Worm (Caenorhabditis elegans) whole organism, L4 larva: ENCODE measurements around the gene cdh-8.

ENCODE experiments used
- F10B5.3 ChIP-seq: sonication (generic microtip); optimal IDR thresholded peaks from 2 replicates; lab custom pipeline; 2016; ENCODE audit warnings: mild to moderate bottlenecking, missing genetic modification characterization, missing compliant biosample characterization
- ZK337.2 ChIP-seq: fragments of 200-800 bp; sonication (Bioruptor generic); IDR thresholded peaks from 2 replicates; pipeline ENCODE4 v1.3.6; 2022; ENCODE audit warnings: missing genetic modification reagents, missing genetic modification characterization, missing compliant biosample characterization
- aha-1 ChIP-seq: fragments of 150-350 bp; peaks from one replicate; lab custom pipeline; 2014; ENCODE audit warnings: missing biosample characterization, missing genetic modification characterization
- ama-1 ChIP-seq: fragments of 150-350 bp; optimal IDR thresholded peaks from 2 replicates; lab custom pipeline; 2014; ENCODE audit warnings: inconsistent platforms, mixed read lengths
- arid-1 ChIP-seq: fragments of 200-800 bp; sonication (Bioruptor generic); conservative IDR thresholded peaks from 2 replicates; pipeline ENCODE4 v1.3.6; 2022; ENCODE audit warnings: missing genetic modification reagents, missing genetic modification characterization, missing compliant biosample characterization
- ceh-28 ChIP-seq: fragments of 150-350 bp; optimal IDR thresholded peaks from 2 replicates; lab custom pipeline; 2014; ENCODE audit warnings: missing biosample characterization, missing genetic modification reagents, missing genetic modification characterization
- ceh-32 ChIP-seq: sonication (generic microtip); optimal IDR thresholded peaks from 2 replicates; lab custom pipeline; 2016; ENCODE audit warnings: mild to moderate bottlenecking, missing genetic modification characterization, missing compliant biosample characterization; ENCODE audit not compliant: poor library complexity
- ceh-82 ChIP-seq: sonication (generic microtip); optimal IDR thresholded peaks from 2 replicates; lab custom pipeline; 2017; ENCODE audit warnings: missing biosample characterization, missing genetic modification characterization
- ces-1 ChIP-seq: fragments of 150-350 bp; sonication (generic microtip); optimal IDR thresholded peaks from 4 replicates; lab custom pipeline; 2014; ENCODE audit warnings: missing biosample characterization, missing genetic modification reagents, missing genetic modification characterization
- daf-16 ChIP-seq, 3 experiments: sonication (generic microtip); optimal IDR thresholded peaks; 2 replicates each; lab custom pipeline; 2016 to 2017; ENCODE audit warnings: missing genetic modification characterization in 3 of 3, missing genetic modification reagents in 3 of 3, mild to moderate bottlenecking in 2 of 3, missing compliant biosample characterization in 2 of 3, missing biosample characterization in 1 of 3, moderate library complexity in 1 of 3
- daf-19 ChIP-seq: fragments of 200-800 bp; sonication (Bioruptor generic); conservative IDR thresholded peaks from 2 replicates; pipeline ENCODE4 v1.3.6; 2022; ENCODE audit warnings: missing genetic modification characterization, missing compliant biosample characterization
- dmd-6 ChIP-seq: fragments of 200-800 bp; sonication (Bioruptor generic); IDR thresholded peaks from 2 replicates; pipeline ENCODE4 v1.3.6; 2022; ENCODE audit warnings: missing genetic modification reagents, missing genetic modification characterization, missing compliant biosample characterization
- dve-1 ChIP-seq: sonication (generic microtip); optimal IDR thresholded peaks from 2 replicates; lab custom pipeline; 2017; ENCODE audit warnings: antibody characterized with exemption, mild to moderate bottlenecking, missing genetic modification characterization, missing compliant biosample characterization; ENCODE audit not compliant: insufficient read depth
- hlh-30 ChIP-seq: sonication (generic microtip); optimal IDR thresholded peaks from 2 replicates; lab custom pipeline; 2017; ENCODE audit warnings: antibody characterized with exemption, mild to moderate bottlenecking, missing genetic modification characterization, missing compliant biosample characterization; ENCODE audit not compliant: insufficient read depth
- lim-7 ChIP-seq: fragments of 200-800 bp; sonication (Bioruptor generic); IDR thresholded peaks from 2 replicates; pipeline ENCODE4 v1.3.6; 2022; ENCODE audit warnings: missing genetic modification characterization, missing compliant biosample characterization
- lin-15B ChIP-seq: fragments of 150-350 bp; sonication (generic microtip); optimal IDR thresholded peaks from 3 replicates; lab custom pipeline; 2014; ENCODE audit warnings: missing biosample characterization, missing genetic modification characterization
- lin-29 ChIP-seq: fragments of 200-800 bp; sonication (Bioruptor generic); IDR thresholded peaks from 2 replicates; pipeline ENCODE4 v1.3.6; 2022; ENCODE audit warnings: missing genetic modification reagents, missing genetic modification characterization, missing compliant biosample characterization
- lin-38 ChIP-seq: fragments of 200-800 bp; sonication (Bioruptor generic); IDR thresholded peaks from 2 replicates; pipeline ENCODE4 v1.3.6; 2022; ENCODE audit warnings: missing genetic modification reagents, missing genetic modification characterization, missing compliant biosample characterization
- lsy-2 ChIP-seq, 2 experiments: fragments of 150-350 bp in 1 of 2; sonication (generic microtip) in 1 of 2; optimal IDR thresholded peaks; 2 replicates each; lab custom pipeline; 2014 to 2017; ENCODE audit warnings: missing biosample characterization in 2 of 2, missing genetic modification characterization in 2 of 2
- madf-5 ChIP-seq, 2 experiments: fragments of 200-800 bp; sonication (Bioruptor generic); IDR thresholded peaks; 2 replicates each; pipeline ENCODE4 v1.3.6; 2022; ENCODE audit warnings: missing compliant biosample characterization in 2 of 2, missing genetic modification characterization in 2 of 2
- mep-1 ChIP-seq: fragments of 150-350 bp; sonication (generic microtip); optimal IDR thresholded peaks from 3 replicates; lab custom pipeline; 2014; ENCODE audit warnings: missing biosample characterization, missing genetic modification characterization
- nhr-28 ChIP-seq: fragments of 150-350 bp; optimal IDR thresholded peaks from 2 replicates; lab custom pipeline; 2014; ENCODE audit warnings: missing biosample characterization, missing genetic modification characterization
- nhr-42 ChIP-seq: fragments of 200-800 bp; sonication (Bioruptor generic); IDR thresholded peaks from 2 replicates; pipeline ENCODE4 v1.3.6; 2022; ENCODE audit warnings: missing genetic modification characterization, missing compliant biosample characterization
- nhr-48 ChIP-seq: sonication (generic microtip); optimal IDR thresholded peaks from 2 replicates; lab custom pipeline; 2016; ENCODE audit warnings: mild to moderate bottlenecking, missing genetic modification characterization, missing compliant biosample characterization
- nhr-6 ChIP-seq: fragments of 150-350 bp; optimal IDR thresholded peaks from 2 replicates; lab custom pipeline; 2014; ENCODE audit warnings: missing biosample characterization, missing genetic modification characterization
- pha-4 ChIP-seq, 2 experiments: fragments of 150-350 bp in 1 of 2; fragments of 200-800 bp in 1 of 2; sonication (Bioruptor generic) in 1 of 2; IDR thresholded peaks in 1 of 2; optimal IDR thresholded peaks in 1 of 2; 2 replicates each; pipeline versions ENCODE4 v1.3.6 to Lab custom; 2014 to 2022; ENCODE audit warnings: missing genetic modification characterization in 2 of 2, missing genetic modification reagents in 2 of 2, missing biosample characterization in 1 of 2, missing compliant biosample characterization in 1 of 2
- pqm-1 ChIP-seq: sonication (generic microtip); optimal IDR thresholded peaks from 2 replicates; lab custom pipeline; 2017; ENCODE audit warnings: missing biosample characterization, missing genetic modification characterization
- skn-1 ChIP-seq: fragments of 150-350 bp; optimal IDR thresholded peaks from 2 replicates; lab custom pipeline; 2014; ENCODE audit warnings: missing biosample characterization, missing genetic modification characterization
- unc-130 ChIP-seq: sonication (generic microtip); optimal IDR thresholded peaks from 2 replicates; lab custom pipeline; 2016; ENCODE audit warnings: missing genetic modification reagents, missing genetic modification characterization, missing compliant biosample characterization
- vab-7 ChIP-seq: fragments of 200-800 bp; sonication (Bioruptor generic); IDR thresholded peaks from 2 replicates; pipeline ENCODE4 v1.3.6; 2022; ENCODE audit warnings: missing genetic modification reagents, missing genetic modification characterization, missing compliant biosample characterization
- zfp-2 ChIP-seq: sonication (generic microtip); optimal IDR thresholded peaks from 2 replicates; lab custom pipeline; 2016; ENCODE audit warnings: mild to moderate bottlenecking, missing genetic modification characterization, missing compliant biosample characterization
- zfp-3 ChIP-seq: fragments of 200-800 bp; sonication (Bioruptor generic); conservative IDR thresholded peaks from 2 replicates; pipeline ENCODE4 v1.3.6; 2022; ENCODE audit warnings: missing genetic modification reagents, missing genetic modification characterization, missing compliant biosample characterization
- zip-11 ChIP-seq: fragments of 200-800 bp; sonication (Bioruptor generic); IDR thresholded peaks from 2 replicates; pipeline ENCODE4 v1.3.6; 2022; ENCODE audit warnings: missing genetic modification characterization, missing compliant biosample characterization

cdh-8 gene

DNA sequence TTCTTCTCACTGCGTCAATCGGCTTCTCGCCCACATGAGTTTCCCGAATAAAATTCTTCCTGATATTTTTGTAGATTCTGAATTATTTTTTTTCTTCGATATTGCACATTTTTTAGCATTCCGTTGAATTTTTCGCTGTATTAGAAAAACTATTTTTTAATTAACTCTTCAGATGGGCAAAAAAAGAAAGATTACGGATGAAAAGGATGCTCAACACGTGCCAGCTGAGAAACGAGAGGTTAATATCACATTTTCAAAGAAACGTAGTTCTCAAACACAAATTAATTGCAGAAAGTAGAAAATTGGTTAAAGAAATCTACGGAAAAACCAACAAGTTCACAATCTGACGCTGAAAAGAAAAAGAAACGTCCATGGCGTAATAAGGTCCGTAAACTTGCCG is 56.8 kb downstream of the cdh-8 start, which contains the start of gene rrp-8:
Gene rrp-8, plus strand, starts transcription at position 173 of the 400 bp plus-strand sequence.
- TF ChIP-seq madf-5 (GFP tag; IDR thresholded peaks at IDR 0.05; lab: Robert Waterston, UW) (0 out of 4 replicates have a peak, but pooled peaks of 1 of the 2 experiments have one; percentile 30), hlh-30 (tag; lab: Kevin White, UChicago) (no peak), lin-29 (GFP tag; lab: Robert Waterston, UW) (no peak), lin-15B (peak; percentile 5), aha-1 (peak; percentile 69), lin-38 (GFP tag; lab: Robert Waterston, UW) (peak; percentile 49), arid-1 (GFP tag; lab: Robert Waterston, UW) (peak; percentile 25; the same call in 1 of the 2 replicates), nhr-28 (tag; lab: Kevin White, UChicago) (no peak), nhr-42 (GFP tag; lab: Robert Waterston, UW) (0 out of 2 replicates have a peak, but pooled peaks have one; percentile 43), lsy-2 (tag; optimal IDR thresholded peaks at IDR 0.05; lab: Kevin White, UChicago) (peak in 1 of 2 experiments; percentile 43), ama-1 (lab: Kevin White, UChicago) (peak; percentile 1), zfp-3 (GFP tag; lab: Robert Waterston, UW) (0 out of 2 replicates have a peak, but pooled peaks have one; percentile 36), pha-4 (GFP tag; IDR thresholded peaks at IDR 0.05; lab: Robert Waterston, UW) (peak; percentile 37; the same call in 1 of the 2 replicates), pha-4 (tag; optimal IDR thresholded peaks at IDR 0.05; lab: Kevin White, UChicago) (no peak)

DNA sequence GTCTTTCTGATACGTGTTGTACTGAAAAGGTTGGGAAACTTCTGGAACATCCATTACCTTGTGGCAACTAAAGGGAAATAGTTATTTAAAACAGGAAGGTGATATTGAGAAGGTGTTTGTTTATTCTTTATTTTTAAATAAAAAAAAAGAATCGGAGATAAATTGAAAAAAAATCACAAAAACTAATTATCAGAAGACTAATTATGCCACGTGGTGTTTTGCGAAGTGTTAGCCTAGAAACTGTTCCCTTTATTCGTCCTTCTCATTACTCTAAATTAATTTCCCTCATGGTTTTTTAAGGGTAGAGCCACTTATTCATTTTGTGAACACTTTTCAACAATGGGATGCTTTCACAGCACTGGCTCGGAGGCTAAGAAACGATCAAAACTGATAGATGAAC is 61.8 kb downstream of the cdh-8 start, which contains the start of gene gpa-4:
Gene gpa-4, plus strand, starts transcription at position 301 of the 400 bp plus-strand sequence.
- no peak for TF ChIP-seq lim-7
- no peak for TF ChIP-seq mep-1
- no peak for TF ChIP-seq ceh-32 (tag; lab: Kevin White, UChicago)
- no peak for TF ChIP-seq skn-1
- no peak for TF ChIP-seq ZK337.2 (GFP tag; lab: Robert Waterston, UW)
- TF ChIP-seq daf-19 = no peak
- TF ChIP-seq arid-1 (GFP tag; lab: Robert Waterston, UW) = no peak
- TF ChIP-seq nhr-48 (tag; lab: Kevin White, UChicago) = no peak
- no peak for TF ChIP-seq zfp-2
- no peak for TF ChIP-seq ceh-82
- no peak for TF ChIP-seq ama-1 (lab: Kevin White, UChicago)
- no peak for TF ChIP-seq zip-11 (GFP tag; lab: Robert Waterston, UW)
- no peak for TF ChIP-seq vab-7 (GFP tag; lab: Robert Waterston, UW)
- TF ChIP-seq ces-1 (GFP tag; lab: Kevin White, UChicago) = no peak
- TF ChIP-seq unc-130 (GFP tag; lab: Kevin White, UChicago) = no peak
- no peak for TF ChIP-seq pqm-1 (tag; lab: Kevin White, UChicago)
- TF ChIP-seq nhr-6 = no peak
- no peak for TF ChIP-seq F10B5.3 (tag; lab: Kevin White, UChicago)

DNA sequence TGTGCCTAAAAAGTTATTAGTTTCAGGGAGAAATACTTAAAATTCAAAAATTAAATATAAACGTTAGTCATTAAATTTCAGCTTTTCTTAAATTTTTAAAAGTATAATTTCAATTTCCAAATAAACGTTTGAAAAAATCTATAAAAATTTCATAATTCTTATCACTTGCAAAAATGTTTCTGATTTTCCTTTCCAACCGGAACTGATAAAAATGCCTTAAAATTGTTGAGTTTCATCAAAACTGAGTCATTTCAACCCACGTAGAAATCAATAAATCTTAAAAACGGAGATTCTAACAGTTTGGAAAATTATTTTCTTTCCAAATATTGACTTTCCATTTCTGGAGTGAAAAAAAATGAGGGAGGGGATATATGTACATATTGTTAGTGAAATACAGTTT is 69.3 kb downstream of the cdh-8 start:
- TF ChIP-seq dve-1 (tag; lab: Kevin White, UChicago) (peak; percentile 31), dmd-6 (GFP tag; lab: Robert Waterston, UW) (peak; percentile 18; the same call in 1 of the 2 replicates), ceh-28 (tag; lab: Kevin White, UChicago) (no peak), daf-16 (GFP tag; optimal IDR thresholded peaks at IDR 0.05; lab: Kevin White, UChicago) (no peak), daf-16 (tag; optimal IDR thresholded peaks at IDR 0.05; lab: Kevin White, UChicago) (peak; percentile 42)
